Fruit fly (Drosophila melanogaster) whole organism, wandering third instar larva: ENCODE data around the gene Or82a.

ENCODE experiments used
- Abd-B ChIP-seq: fragments of >200 bp; optimal IDR thresholded peaks from 2 replicates; lab custom pipeline; 2017; ENCODE audit warnings: missing biosample characterization, missing genetic modification characterization
- Dfd ChIP-seq: fragments of >200 bp; optimal IDR thresholded peaks from 2 replicates; lab custom pipeline; 2017; ENCODE audit warnings: missing biosample characterization, missing genetic modification characterization
- Dif ChIP-seq: fragments of 200-275, 200-300 bp; sonication (Bioruptor generic); optimal IDR thresholded peaks from 2 replicates; lab custom pipeline; 2018; ENCODE audit warnings: missing biosample characterization, missing genetic modification characterization; ENCODE audit not compliant: partially characterized antibody
- GATAd ChIP-seq: sonication (Bioruptor generic); optimal IDR thresholded peaks from 2 replicates; lab custom pipeline; 2016; ENCODE audit warnings: missing biosample characterization, missing genetic modification characterization
- HLH106 ChIP-seq: fragments of 200-800 bp; optimal IDR thresholded peaks from 3 replicates; lab custom pipeline; 2019; ENCODE audit warnings: missing biosample characterization, mild to moderate bottlenecking, missing genetic modification characterization, moderate library complexity
- Hnf4 ChIP-seq: fragments of 200-800 bp; sonication (Bioruptor generic); optimal IDR thresholded peaks from 2 replicates; lab custom pipeline; 2016; ENCODE audit warnings: missing biosample characterization, mild to moderate bottlenecking, missing genetic modification characterization
- Hr78 ChIP-seq: fragments of >200 bp; optimal IDR thresholded peaks from 2 replicates; lab custom pipeline; 2017; ENCODE audit warnings: missing biosample characterization, missing genetic modification characterization
- Jra ChIP-seq: sonication (Bioruptor generic); optimal IDR thresholded peaks from 2 replicates; lab custom pipeline; 2016; ENCODE audit warnings: missing biosample characterization, missing genetic modification characterization
- Mio ChIP-seq: sonication (Bioruptor generic); optimal IDR thresholded peaks from 2 replicates; lab custom pipeline; 2016; ENCODE audit warnings: missing biosample characterization, missing genetic modification characterization
- N ChIP-seq: fragments of >200 bp; optimal IDR thresholded peaks from 2 replicates; lab custom pipeline; 2018; ENCODE audit warnings: missing biosample characterization, missing external identifiers, missing genetic modification characterization
- OdsH ChIP-seq: fragments of 200-800 bp; sonication (Bioruptor generic); optimal IDR thresholded peaks from 2 replicates; lab custom pipeline; 2016; ENCODE audit warnings: missing biosample characterization, mild to moderate bottlenecking, missing genetic modification characterization
- Rel ChIP-seq, 2 experiments: fragments of 200-800 bp; sonication (Bioruptor generic) in 1 of 2; optimal IDR thresholded peaks; 2 replicates in 1 of 2; 3 replicates in 1 of 2; lab custom pipeline; 2016 to 2019; ENCODE audit warnings: mild to moderate bottlenecking in 2 of 2, missing biosample characterization in 2 of 2, missing genetic modification characterization in 2 of 2, moderate library complexity in 1 of 2
- Sp1 ChIP-seq: fragments of 200-800 bp; sonication (Bioruptor generic); optimal IDR thresholded peaks from 3 replicates; lab custom pipeline; 2019; ENCODE audit warnings: missing biosample characterization, mild to moderate bottlenecking, missing genetic modification characterization, moderate library complexity
- Vsx2 ChIP-seq: fragments of 200-300, 225-300 bp; sonication (Bioruptor generic); optimal IDR thresholded peaks from 2 replicates; lab custom pipeline; 2018; ENCODE audit warnings: missing biosample characterization, missing genetic modification characterization; ENCODE audit not compliant: partially characterized antibody
- br ChIP-seq: fragments of 200-800 bp; sonication (Bioruptor generic); optimal IDR thresholded peaks from 2 replicates; lab custom pipeline; 2016; ENCODE audit warnings: missing biosample characterization, missing genetic modification characterization
- brk ChIP-seq: fragments of 200-800 bp; sonication (Bioruptor generic); optimal IDR thresholded peaks from 2 replicates; lab custom pipeline; 2016; ENCODE audit warnings: missing biosample characterization, mild to moderate bottlenecking, missing genetic modification characterization
- dl ChIP-seq, 2 experiments: fragments of 175-275, 200-275 bp in 1 of 2; fragments of 200-275 bp in 1 of 2; sonication (Bioruptor generic); optimal IDR thresholded peaks; lab custom pipeline; 2018; ENCODE audit warnings: mild to moderate bottlenecking in 2 of 2, missing biosample characterization in 2 of 2, missing genetic modification characterization in 2 of 2, moderate library complexity in 2 of 2; ENCODE audit not compliant: partially characterized antibody in 2 of 2, insufficient read depth in 1 of 2
- dmrt93B ChIP-seq: fragments of 200-800 bp; sonication (Bioruptor generic); optimal IDR thresholded peaks from 2 replicates; lab custom pipeline; 2018; ENCODE audit warnings: missing biosample characterization, mild to moderate bottlenecking, missing genetic modification characterization
- dsf ChIP-seq: sonication (Bioruptor generic); optimal IDR thresholded peaks from 2 replicates; lab custom pipeline; 2016; ENCODE audit warnings: missing biosample characterization, missing genetic modification characterization, borderline replicate concordance
- ey ChIP-seq: fragments of 200-800 bp; sonication (Bioruptor generic); optimal IDR thresholded peaks from 2 replicates; lab custom pipeline; 2016; ENCODE audit warnings: missing biosample characterization, missing genetic modification characterization
- foxo ChIP-seq, 2 experiments: fragments of 200-800 bp; sonication (Bioruptor generic); optimal IDR thresholded peaks; 2 replicates in 1 of 2; 3 replicates in 1 of 2; lab custom pipeline; 2016 to 2017; ENCODE audit warnings: missing biosample characterization in 2 of 2, missing genetic modification characterization in 2 of 2
- h ChIP-seq: fragments of 200-800 bp; sonication (Bioruptor generic); optimal IDR thresholded peaks from 3 replicates; lab custom pipeline; 2016; ENCODE audit warnings: missing biosample characterization, mild to moderate bottlenecking, missing genetic modification characterization
- jim ChIP-seq: fragments of 175-275, 200-325 bp; sonication (Bioruptor generic); optimal IDR thresholded peaks from 2 replicates; lab custom pipeline; 2016; ENCODE audit warnings: missing biosample characterization, mild to moderate bottlenecking, missing genetic modification characterization
- lola ChIP-seq: fragments of >200 bp; optimal IDR thresholded peaks from 2 replicates; lab custom pipeline; 2017; ENCODE audit warnings: missing biosample characterization, missing genetic modification characterization
- pan ChIP-seq: fragments of >200 bp; optimal IDR thresholded peaks from 2 replicates; lab custom pipeline; 2017
- rgr ChIP-seq: fragments of 200-800 bp; sonication (Bioruptor generic); optimal IDR thresholded peaks from 3 replicates; lab custom pipeline; 2016; ENCODE audit warnings: missing biosample characterization, mild to moderate bottlenecking, missing genetic modification characterization
- sage ChIP-seq: fragments of 200-800 bp; sonication (Bioruptor generic); optimal IDR thresholded peaks from 2 replicates; lab custom pipeline; 2016; ENCODE audit warnings: missing biosample characterization, mild to moderate bottlenecking, missing genetic modification characterization
- sv ChIP-seq: fragments of 200-800 bp; sonication (Bioruptor generic); optimal IDR thresholded peaks from 3 replicates; lab custom pipeline; 2016; ENCODE audit warnings: missing biosample characterization, missing genetic modification characterization
- usp ChIP-seq: fragments of >200 bp; optimal IDR thresholded peaks from 2 replicates; lab custom pipeline; 2017; ENCODE audit warnings: missing biosample characterization, missing genetic modification characterization
- woc ChIP-seq: sonication (Bioruptor generic); optimal IDR thresholded peaks from 2 replicates; lab custom pipeline; 2016; ENCODE audit warnings: missing biosample characterization, mild to moderate bottlenecking, missing genetic modification characterization

Or82a gene

DNA sequence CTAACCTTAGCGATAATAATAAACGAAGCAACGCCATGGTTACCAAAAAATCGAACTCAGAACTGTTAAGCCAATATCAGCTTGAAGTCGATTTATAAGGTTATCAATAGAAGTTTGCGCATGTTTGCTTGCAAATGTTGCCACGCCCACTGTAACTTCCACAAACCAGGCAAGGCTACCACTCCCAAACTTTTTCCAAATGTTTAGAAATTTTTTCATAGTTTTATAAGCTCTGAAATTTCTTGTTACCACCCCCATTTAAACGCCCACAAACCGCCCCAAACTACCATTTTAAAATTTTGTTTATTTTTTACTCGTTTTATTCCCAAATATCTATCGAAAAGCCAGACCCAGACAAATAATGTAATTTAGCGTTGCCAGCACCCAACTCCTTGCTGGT is 21.1 kb downstream of the Or82a start, which contains the start of gene flip:
Gene flip (minus strand): TSS at position 101 of the 400 bp plus-strand sequence.
- TF ChIP-seq N (GFP tag; lab: Kevin White, UChicago) (no peak), lola (GFP tag; lab: Kevin White, UChicago) (no peak), br (no peak), Dif (GFP tag; lab: Kevin White, UChicago) (no peak), dmrt93B (no peak), Hr78 (GFP tag; lab: Kevin White, UChicago) (no peak), Dfd (GFP tag; lab: Kevin White, UChicago) (no peak), Vsx2 (GFP tag; lab: Kevin White, UChicago) (no peak), dl (GFP tag; optimal IDR thresholded peaks at IDR 0.05; lab: Kevin White, UChicago; ENCODE audit: insufficient read depth in 1 of 2, partially characterized antibody in 2 of 2) (no peak), Jra (GFP tag; lab: Kevin White, UChicago) (no peak), OdsH (no peak), foxo (GFP tag; optimal IDR thresholded peaks at IDR 0.05; lab: Kevin White, UChicago) (no peak), Hnf4 (GFP tag; lab: Kevin White, UChicago) (no peak)

DNA sequence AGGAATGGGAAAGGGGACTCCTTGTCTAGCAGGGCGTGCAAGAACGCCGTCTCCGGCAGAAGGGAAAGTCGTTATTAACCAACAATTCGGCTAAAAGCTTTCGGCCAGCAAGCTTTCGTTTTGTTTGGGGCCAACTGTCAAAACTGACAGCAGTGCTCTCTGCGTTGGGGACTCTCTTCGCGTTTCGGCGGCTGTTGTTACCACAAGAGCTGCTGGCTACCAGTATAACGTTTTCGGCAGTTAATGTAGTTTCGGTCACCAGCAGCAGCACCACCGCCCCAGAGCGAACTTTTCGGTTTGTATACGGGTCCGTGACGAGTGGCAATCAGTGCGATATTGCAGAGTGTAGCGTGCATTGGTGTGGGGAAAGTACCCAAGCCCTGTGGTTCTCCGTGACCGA is 23.3 kb downstream of the Or82a start, which contains the start of gene cpx:
Gene cpx (plus strand): TSS at position 160 of the 400 bp plus-strand sequence.
- no peak for TF ChIP-seq dsf (GFP tag; lab: Kevin White, UChicago)
- TF ChIP-seq jim (GFP tag; lab: Kevin White, UChicago) = no peak
- no peak for TF ChIP-seq Vsx2 (GFP tag; lab: Kevin White, UChicago)
- TF ChIP-seq Abd-B (GFP tag; lab: Kevin White, UChicago) = no peak
- TF ChIP-seq h (GFP tag; lab: Kevin White, UChicago) = no peak
- TF ChIP-seq rgr = no peak
- no peak for TF ChIP-seq Hnf4 (GFP tag; lab: Kevin White, UChicago)
- TF ChIP-seq Dfd (GFP tag; lab: Kevin White, UChicago) = no peak
- no peak for TF ChIP-seq N (GFP tag; lab: Kevin White, UChicago)
- no peak for TF ChIP-seq GATAd
- TF ChIP-seq brk (GFP tag; lab: Kevin White, UChicago) = no peak
- TF ChIP-seq lola (GFP tag; lab: Kevin White, UChicago) = no peak

DNA sequence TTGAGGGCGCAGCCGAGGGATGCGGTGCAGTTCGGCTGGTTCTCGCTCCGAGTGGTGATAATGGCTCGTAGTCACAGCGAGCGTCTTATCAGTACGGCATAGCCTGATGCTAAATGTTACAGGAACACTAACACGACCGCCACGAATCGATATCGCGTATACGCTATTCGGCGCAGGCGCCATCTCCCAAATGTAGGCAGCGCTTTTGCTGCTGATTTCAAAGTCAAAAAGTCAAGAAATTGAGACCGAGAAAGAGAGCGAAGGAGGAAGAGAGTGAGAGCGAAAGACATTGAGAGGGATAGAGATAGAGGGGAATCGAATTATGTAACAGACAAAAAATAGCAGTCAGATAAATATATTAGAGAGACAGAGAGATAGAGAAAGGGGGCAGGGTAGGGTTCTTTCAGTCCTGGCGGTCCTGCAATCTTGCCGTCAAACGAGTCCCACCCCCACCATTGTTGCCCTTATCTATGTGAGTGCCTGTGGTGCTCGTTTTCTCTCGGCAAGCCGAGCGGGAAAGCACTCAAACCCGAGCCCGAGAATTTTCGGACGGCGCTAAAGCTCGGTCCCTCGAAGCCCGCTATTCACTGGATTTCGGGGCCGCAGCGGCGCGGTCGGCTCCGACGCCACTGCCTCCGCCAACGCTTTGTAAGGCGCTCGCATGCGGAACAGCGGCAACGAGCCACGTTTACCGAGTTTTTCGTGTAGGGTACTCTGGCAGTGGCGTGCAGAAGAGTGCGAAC is 24.5 kb downstream of the Or82a start:
- TF ChIP-seq jim (GFP tag; lab: Kevin White, UChicago) (no peak), dmrt93B (no peak), br (no peak), Dif (GFP tag; lab: Kevin White, UChicago) (no peak), GATAd (no peak), rgr (no peak), dsf (GFP tag; lab: Kevin White, UChicago) (no peak), usp (no peak), sage (GFP tag; lab: Kevin White, UChicago) (no peak), Sp1 (no peak), Rel (GFP tag; optimal IDR thresholded peaks at IDR 0.05; lab: Kevin White, UChicago) (no peak), Rel (tag; optimal IDR thresholded peaks at IDR 0.05; lab: Kevin White, UChicago) (no peak), lola (GFP tag; lab: Kevin White, UChicago) (no peak), foxo (GFP tag; optimal IDR thresholded peaks at IDR 0.05; lab: Kevin White, UChicago) (no peak), woc (no peak), Jra (GFP tag; lab: Kevin White, UChicago) (no peak), ey (GFP tag; lab: Kevin White, UChicago) (no peak), Hr78 (GFP tag; lab: Kevin White, UChicago) (no peak), h (GFP tag; lab: Kevin White, UChicago) (no peak), Mio (GFP tag; lab: Kevin White, UChicago) (no peak), sv (GFP tag; lab: Kevin White, UChicago) (no peak)

DNA sequence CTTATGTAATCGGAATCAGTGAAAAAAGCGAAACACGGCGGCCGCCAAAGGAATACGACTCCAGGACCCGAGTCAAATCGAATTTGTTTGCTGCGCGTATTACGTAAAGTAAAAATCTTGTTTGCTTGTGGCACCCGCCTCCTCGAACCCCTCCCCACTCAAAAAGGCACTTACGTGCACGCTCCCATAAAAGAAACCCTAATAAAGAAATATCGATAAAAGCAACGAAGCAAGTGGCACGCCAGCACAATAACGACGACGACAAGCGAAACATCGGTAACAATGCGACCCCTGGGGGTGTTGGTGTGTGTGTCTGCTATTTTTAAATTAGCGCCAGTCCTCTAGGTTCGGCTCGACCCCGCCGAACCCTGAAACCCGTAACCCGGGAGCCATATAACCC is 25.4 kb downstream of the Or82a start:
- TF ChIP-seq foxo (GFP tag; optimal IDR thresholded peaks at IDR 0.05; lab: Kevin White, UChicago) (no peak), OdsH (no peak), Vsx2 (GFP tag; lab: Kevin White, UChicago) (no peak), pan (lab: Kevin White, UChicago) (no peak), dl (GFP tag; optimal IDR thresholded peaks at IDR 0.05; lab: Kevin White, UChicago; ENCODE audit: insufficient read depth in 1 of 2, partially characterized antibody in 2 of 2) (no peak), dmrt93B (no peak), Mio (GFP tag; lab: Kevin White, UChicago) (no peak), Hnf4 (GFP tag; lab: Kevin White, UChicago) (no peak), sage (GFP tag; lab: Kevin White, UChicago) (no peak), ey (GFP tag; lab: Kevin White, UChicago) (no peak), HLH106 (no peak)
- TF ChIP-seq, all 38 proteins: peak for 0
